Worm (Caenorhabditis elegans) whole organism, midembryonic: ENCODE results near the gene F56H9.6.

Experiments used
- T22C8.4 ChIP-seq: fragments of 200-800 bp; sonication (Bioruptor generic); IDR thresholded peaks from 2 replicates; pipeline ENCODE4 v1.3.6; 2022; ENCODE audit warnings: missing genetic modification characterization, missing compliant biosample characterization
- cog-1 ChIP-seq: sonication (generic microtip); optimal IDR thresholded peaks from 2 replicates; lab custom pipeline; 2016; ENCODE audit warnings: missing genetic modification characterization, missing compliant biosample characterization
- flt-1 ChIP-seq: fragments of 200-800 bp; sonication (Bioruptor generic); IDR thresholded peaks from 2 replicates; pipeline ENCODE4 v1.3.6; 2022; ENCODE audit warnings: missing genetic modification characterization, missing compliant biosample characterization
- klf-2 ChIP-seq: fragments of 200-800 bp; sonication (Bioruptor generic); conservative IDR thresholded peaks from 2 replicates; pipeline ENCODE4 v1.3.6; 2022; ENCODE audit warnings: missing genetic modification reagents, missing genetic modification characterization, missing compliant biosample characterization
- med-1 ChIP-seq: sonication (generic microtip); optimal IDR thresholded peaks from 2 replicates; lab custom pipeline; 2017; ENCODE audit warnings: missing genetic modification characterization, mild to moderate bottlenecking, missing compliant biosample characterization, antibody characterized with exemption, missing genetic modification reagents; ENCODE audit not compliant: insufficient read depth
- ref-1 ChIP-seq: fragments of 200-800 bp; sonication (Bioruptor generic); conservative IDR thresholded peaks from 2 replicates; pipeline ENCODE4 v1.3.6; 2022; ENCODE audit warnings: missing genetic modification reagents, missing genetic modification characterization, missing compliant biosample characterization
- tab-1 ChIP-seq: fragments of 200-800 bp; sonication (Bioruptor generic); IDR thresholded peaks from 2 replicates; pipeline ENCODE4 v1.3.6; 2022; ENCODE audit warnings: missing genetic modification characterization, missing compliant biosample characterization
- ztf-23 ChIP-seq: fragments of 200-800 bp; sonication (Bioruptor generic); IDR thresholded peaks from 2 replicates; pipeline ENCODE4 v1.3.6; 2022; ENCODE audit warnings: missing genetic modification reagents, missing genetic modification characterization, missing compliant biosample characterization
- ztf-29 ChIP-seq: fragments of 200-800 bp; sonication (Bioruptor generic); IDR thresholded peaks from 2 replicates; pipeline ENCODE4 v1.3.6; 2022; ENCODE audit warnings: missing genetic modification reagents, missing genetic modification characterization, missing compliant biosample characterization

The F56H9.6 gene

DNA sequence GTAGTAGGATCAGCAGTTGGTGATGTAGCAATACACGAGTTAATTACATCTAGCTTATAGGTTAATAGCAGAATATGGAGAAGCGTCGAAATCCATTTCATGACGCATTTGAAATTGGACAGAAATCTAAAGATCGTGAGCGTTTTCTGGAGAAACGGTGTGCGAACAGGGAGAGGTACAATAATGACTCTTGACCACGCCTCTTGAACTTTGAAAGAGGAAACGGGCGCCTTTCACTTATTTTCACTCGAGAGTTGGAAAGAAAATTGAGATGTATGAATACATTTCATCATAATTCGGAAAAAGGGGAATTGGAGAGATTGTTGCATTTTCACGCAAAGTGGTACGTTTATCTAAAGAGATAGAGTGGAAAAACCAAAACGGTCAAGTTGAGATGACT is at the start of gene F56H9.6:
Gene F56H9.6 (minus strand): TSS at position 101 of the 400 bp plus-strand sequence.
- TF ChIP-seq ztf-23 (GFP tag; lab: Robert Waterston, UW) (no peak), ref-1 (no peak), cog-1 (tag; lab: Kevin White, UChicago) (no peak), flt-1 (no peak), klf-2 (GFP tag; lab: Robert Waterston, UW) (no peak), ztf-29 (GFP tag; lab: Robert Waterston, UW) (no peak), T22C8.4 (no peak), tab-1 (GFP tag; lab: Robert Waterston, UW) (no peak), med-1 (no peak)

DNA sequence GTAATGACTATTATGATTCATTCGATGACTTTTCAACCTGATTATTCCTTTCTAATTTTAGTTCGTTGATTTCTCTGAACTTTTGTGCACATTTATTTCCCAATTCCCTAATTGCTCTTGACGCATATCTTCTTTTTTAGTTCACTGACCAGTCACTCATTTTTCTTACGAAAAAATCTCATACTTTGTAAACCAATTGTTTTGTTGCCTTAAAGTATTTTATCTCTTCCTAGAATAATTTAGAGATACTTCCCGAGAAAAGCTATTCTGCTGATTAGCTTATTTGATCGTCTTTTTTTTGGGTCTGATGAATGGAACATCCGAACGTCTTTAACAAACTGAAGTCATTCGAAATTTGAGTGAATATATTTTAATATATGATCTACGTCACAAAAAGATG is 49.6 kb upstream of the F56H9.6 start:
- TF ChIP-seq T22C8.4 (no peak), tab-1 (GFP tag; lab: Robert Waterston, UW) (no peak), klf-2 (GFP tag; lab: Robert Waterston, UW) (no peak), med-1 (no peak), ztf-29 (GFP tag; lab: Robert Waterston, UW) (no peak), flt-1 (no peak), ref-1 (no peak), ztf-23 (GFP tag; lab: Robert Waterston, UW) (no peak), cog-1 (tag; lab: Kevin White, UChicago) (no peak)

DNA sequence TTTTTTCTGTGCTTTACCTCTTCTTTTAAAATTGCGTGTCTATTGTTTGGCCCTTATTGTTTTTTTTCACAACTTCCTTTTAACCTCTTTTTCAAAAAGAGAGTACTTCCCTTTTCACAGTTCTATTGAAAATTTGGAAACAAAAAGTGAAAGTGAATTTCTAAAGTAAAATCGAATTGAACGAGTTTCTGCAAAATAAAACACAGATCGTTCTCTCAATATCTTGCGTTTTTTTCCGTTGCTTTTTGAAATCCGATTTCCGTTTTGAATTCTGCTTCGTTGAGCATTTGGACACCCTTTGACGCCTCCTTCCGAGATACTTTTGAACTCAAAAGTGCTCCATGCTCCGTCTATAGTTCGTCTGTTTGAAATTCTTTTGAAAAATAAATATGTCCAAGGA is 46.7 kb upstream of the F56H9.6 start:
- no peak for TF ChIP-seq ztf-29 (GFP tag; lab: Robert Waterston, UW)

DNA sequence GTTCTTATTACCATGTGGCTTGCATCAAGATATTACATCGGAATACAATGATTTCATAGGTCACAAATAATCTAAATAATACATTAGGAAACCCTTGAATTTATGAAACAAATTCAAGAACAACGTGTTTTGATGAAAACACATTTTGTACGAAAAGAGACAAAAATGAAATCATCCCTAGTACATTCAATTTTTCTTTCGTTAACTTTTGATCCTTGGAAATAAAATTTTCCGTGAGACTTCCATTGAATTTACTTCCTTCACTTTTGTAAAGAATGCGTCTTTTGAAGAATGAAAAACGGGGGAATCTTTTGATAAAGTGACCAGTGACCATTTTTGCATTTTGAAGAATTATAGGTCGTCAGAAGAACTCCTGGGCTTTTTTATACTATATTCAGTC is 44.1 kb upstream of the F56H9.6 start:
- TF ChIP-seq cog-1 (tag; lab: Kevin White, UChicago) (no peak), T22C8.4 (no peak), klf-2 (GFP tag; lab: Robert Waterston, UW) (no peak), ztf-23 (GFP tag; lab: Robert Waterston, UW) (no peak), med-1 (no peak), ztf-29 (GFP tag; lab: Robert Waterston, UW) (no peak), tab-1 (GFP tag; lab: Robert Waterston, UW) (no peak), ref-1 (no peak)

DNA sequence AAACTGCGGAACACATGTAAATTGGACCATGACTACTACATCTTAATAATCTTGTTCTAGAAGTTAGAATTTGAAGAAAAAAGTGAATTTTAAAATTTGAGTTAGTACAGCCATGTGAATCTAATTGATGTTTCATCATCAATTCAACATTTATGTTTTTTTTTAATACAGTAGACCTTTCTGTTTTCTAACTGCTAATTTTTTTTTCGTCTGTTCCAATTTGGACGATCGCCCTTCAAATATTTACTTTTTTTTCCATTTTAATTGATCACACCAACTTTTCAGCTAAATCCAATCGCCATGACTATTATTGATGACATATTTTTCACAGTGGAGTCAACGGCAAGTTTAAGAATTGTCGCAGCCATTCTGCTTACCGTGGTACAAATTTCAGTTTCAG is 41.0 kb upstream of the F56H9.6 start, which contains the start of gene srx-116:
Gene srx-116 (plus strand): TSS at position 301 of the 400 bp plus-strand sequence.
- no peak for TF ChIP-seq tab-1 (GFP tag; lab: Robert Waterston, UW)
- TF ChIP-seq T22C8.4 = no peak
- no peak for TF ChIP-seq klf-2 (GFP tag; lab: Robert Waterston, UW)
- TF ChIP-seq med-1 = no peak
- TF ChIP-seq ztf-23 (GFP tag; lab: Robert Waterston, UW) = no peak
- no peak for TF ChIP-seq ref-1
- TF ChIP-seq ztf-29 (GFP tag; lab: Robert Waterston, UW) = no peak
- no peak for TF ChIP-seq cog-1 (tag; lab: Kevin White, UChicago)
- TF ChIP-seq flt-1 = no peak

DNA sequence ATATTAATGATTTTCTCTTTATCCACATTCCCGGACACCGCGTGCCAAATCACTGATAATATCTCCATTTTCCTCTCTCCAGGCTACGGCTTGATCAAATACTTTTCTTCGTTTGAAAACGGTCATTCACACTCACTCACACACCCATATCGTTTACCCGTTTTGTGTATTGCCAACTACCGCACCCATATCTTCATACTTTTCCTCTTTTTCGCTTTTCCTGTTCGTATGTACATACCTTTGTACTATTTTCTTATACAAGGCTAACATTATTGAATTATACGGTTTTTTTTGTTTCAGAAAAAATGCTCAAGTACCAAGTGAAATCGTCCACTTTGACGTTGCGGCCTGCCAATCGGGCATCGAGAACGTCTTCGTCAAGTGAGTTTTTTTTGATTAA is 38.3 kb upstream of the F56H9.6 start, which contains the start of gene W05B10.4:
Gene W05B10.4 (plus strand): TSS at position 301 of the 400 bp plus-strand sequence.
- TF ChIP-seq ref-1 (no peak), T22C8.4 (no peak), ztf-29 (GFP tag; lab: Robert Waterston, UW) (no peak), flt-1 (no peak), tab-1 (GFP tag; lab: Robert Waterston, UW) (no peak), med-1 (no peak), klf-2 (GFP tag; lab: Robert Waterston, UW) (no peak), cog-1 (tag; lab: Kevin White, UChicago) (no peak), ztf-23 (GFP tag; lab: Robert Waterston, UW) (no peak)

DNA sequence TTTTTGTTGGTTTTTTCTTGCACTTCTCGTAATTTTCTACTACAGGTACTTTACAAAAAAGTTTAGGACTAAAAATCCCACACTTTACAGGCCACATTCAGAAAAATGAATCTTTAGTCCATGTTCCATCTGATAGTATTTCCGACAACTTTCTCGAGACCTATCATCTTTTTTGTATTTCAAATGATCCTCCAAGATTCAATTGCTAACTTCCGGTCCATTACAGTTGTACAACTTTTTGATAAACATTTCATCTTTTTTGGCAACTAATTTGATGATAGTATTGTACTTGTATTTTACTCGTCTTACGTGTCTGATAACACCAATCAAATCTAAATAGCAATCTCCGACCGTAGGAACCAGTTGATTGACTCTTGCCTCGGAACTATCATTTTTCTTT is 37.8 kb upstream of the F56H9.6 start:
- TF ChIP-seq ztf-23 (GFP tag; lab: Robert Waterston, UW) (no peak), T22C8.4 (no peak), flt-1 (no peak), med-1 (no peak), ztf-29 (GFP tag; lab: Robert Waterston, UW) (no peak), tab-1 (GFP tag; lab: Robert Waterston, UW) (no peak), ref-1 (no peak), cog-1 (tag; lab: Kevin White, UChicago) (no peak), klf-2 (GFP tag; lab: Robert Waterston, UW) (no peak)

DNA sequence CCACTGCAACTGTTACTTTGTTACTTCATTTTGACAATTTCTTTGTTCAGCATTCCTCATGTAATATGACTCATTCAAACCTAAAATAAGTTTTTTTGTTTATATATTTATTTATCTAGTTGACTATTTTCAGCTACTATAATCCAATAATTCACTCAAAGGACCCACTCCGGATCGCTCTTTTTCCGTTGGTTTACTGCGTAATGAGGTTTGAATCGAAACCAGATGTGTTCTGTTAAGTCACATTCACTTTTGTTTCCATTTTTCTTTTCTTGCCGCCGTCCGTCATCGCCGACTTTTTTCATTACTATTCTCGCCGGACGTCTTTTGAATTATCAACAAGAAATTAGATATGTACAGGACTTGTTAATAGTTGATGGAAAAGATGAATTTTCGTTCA is 33.7 kb upstream of the F56H9.6 start:
- TF ChIP-seq med-1 (no peak), ref-1 (no peak), flt-1 (no peak), tab-1 (GFP tag; lab: Robert Waterston, UW) (no peak), ztf-29 (GFP tag; lab: Robert Waterston, UW) (no peak), ztf-23 (GFP tag; lab: Robert Waterston, UW) (no peak), cog-1 (tag; lab: Kevin White, UChicago) (no peak), klf-2 (GFP tag; lab: Robert Waterston, UW) (no peak), T22C8.4 (no peak)

DNA sequence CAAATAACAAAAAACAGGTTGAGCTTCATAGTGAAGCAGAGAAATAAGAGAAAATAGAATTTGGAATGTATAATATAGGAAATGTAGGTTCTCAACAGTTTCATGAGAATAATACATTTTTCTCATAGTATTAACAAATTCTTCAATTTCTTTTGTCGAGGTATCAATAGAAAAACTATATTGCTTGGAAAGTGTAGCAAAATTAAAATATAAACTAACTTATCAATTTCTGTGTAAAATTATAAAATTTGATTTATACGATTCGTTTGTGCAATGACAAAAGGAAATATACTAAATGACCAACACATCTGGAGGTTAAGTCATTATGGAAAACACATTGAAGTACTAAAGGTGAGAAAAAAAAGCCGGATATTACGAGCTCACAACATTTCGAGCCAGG is 32.0 kb upstream of the F56H9.6 start, which contains the start of gene W05B10.3:
Gene W05B10.3 (minus strand): TSS at position 101 of the 400 bp plus-strand sequence.
- TF ChIP-seq ztf-29 (GFP tag; lab: Robert Waterston, UW) (no peak), T22C8.4 (no peak), cog-1 (tag; lab: Kevin White, UChicago) (no peak), flt-1 (no peak), ref-1 (no peak), ztf-23 (GFP tag; lab: Robert Waterston, UW) (no peak), tab-1 (GFP tag; lab: Robert Waterston, UW) (no peak), klf-2 (GFP tag; lab: Robert Waterston, UW) (no peak), med-1 (no peak)

DNA sequence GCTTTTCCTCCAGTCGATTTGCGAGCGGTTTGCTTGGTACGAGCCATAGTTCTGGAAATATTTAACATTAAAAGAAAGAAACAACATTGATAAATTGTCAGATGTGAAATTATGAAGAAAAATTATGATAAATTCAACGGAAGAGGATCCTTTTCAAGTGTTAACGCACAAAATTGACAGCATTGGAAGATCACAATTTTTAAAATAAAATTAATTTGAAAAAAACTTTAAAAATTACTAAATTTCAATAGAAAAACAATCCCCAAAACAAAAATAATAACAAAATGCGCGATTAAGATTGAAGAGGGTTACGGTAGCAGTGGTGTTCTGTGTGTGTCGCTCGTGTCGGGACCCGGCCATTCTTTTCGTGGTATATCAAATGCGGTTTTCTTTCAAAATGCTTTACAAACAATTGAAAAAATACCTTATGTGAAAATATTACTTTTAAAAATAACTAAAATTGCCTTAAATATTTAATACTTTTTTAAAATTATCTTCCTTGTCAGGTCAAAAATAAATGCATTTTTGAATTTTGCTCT is 30.7 kb upstream of the F56H9.6 start, which contains the start of gene his-74:
Gene his-74 (minus strand): TSS at position 51 of the 539 bp plus-strand sequence.
- TF ChIP-seq flt-1 = no peak
- TF ChIP-seq T22C8.4 = no peak
- TF ChIP-seq ztf-23 (GFP tag; lab: Robert Waterston, UW) = no peak
- TF ChIP-seq ztf-29 (GFP tag; lab: Robert Waterston, UW) = no peak
- no peak for TF ChIP-seq ref-1
- TF ChIP-seq tab-1 (GFP tag; lab: Robert Waterston, UW) = no peak
- no peak for TF ChIP-seq med-1
- TF ChIP-seq klf-2 (GFP tag; lab: Robert Waterston, UW) = no peak
- no peak for TF ChIP-seq cog-1 (tag; lab: Kevin White, UChicago)
